Fruit fly (Drosophila melanogaster): ENCODE results near the gene CG43074.

CG43074 gene

DNA sequence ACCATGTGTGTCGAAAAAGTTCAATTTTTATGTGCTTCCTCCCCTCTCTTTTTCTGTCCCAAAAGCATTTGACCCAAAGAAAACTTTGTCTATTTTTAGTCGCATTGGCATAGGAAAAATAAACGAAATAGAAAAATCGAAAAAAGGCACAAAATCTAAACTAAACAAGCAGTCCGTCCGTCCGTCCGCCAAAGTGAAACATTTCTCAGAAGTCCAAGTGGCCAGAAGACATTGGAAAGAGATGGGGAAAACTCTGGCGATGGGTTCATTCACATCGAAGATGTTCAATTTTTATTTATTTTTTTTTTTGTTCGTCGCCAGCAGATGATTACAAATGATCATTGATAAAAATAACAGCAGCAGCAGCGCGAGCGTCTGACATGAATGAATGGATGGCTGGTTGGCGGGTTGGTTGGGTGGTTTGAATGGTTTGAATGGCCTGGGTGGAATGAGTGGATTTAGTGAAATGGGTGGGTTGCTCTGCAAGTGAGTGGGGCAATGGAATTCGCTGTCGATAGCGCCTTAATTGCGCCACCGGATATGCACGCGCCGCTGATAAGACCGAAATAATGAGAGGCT, 36.4 kb downstream of the CG43074 start (continued):
- TF ChIP-seq Nf-YC (tag; optimal IDR thresholded peaks at IDR 0.05) (no peak), CG6813 (GFP tag; optimal IDR thresholded peaks at IDR 0.05) (no peak), CG12942 (GFP tag; optimal IDR thresholded peaks at IDR 0.05) (no peak), CG12071 (GFP tag; optimal IDR thresholded peaks at IDR 0.05) (no peak), CG10267 (tag; optimal IDR thresholded peaks at IDR 0.05) (no peak), emc (GFP tag; optimal IDR thresholded peaks at IDR 0.05) (no peak), chinmo (GFP tag; IDR thresholded peaks at IDR 0.05; ENCODE audit: partially characterized antibody) (peak; percentile 63; the same call in 1 of the 4 replicates), scrt (GFP tag; optimal IDR thresholded peaks at IDR 0.05) (no peak), Meics (GFP tag; optimal IDR thresholded peaks at IDR 0.05) (no peak), grau (tag; optimal IDR thresholded peaks at IDR 0.05) (no peak), Hand (GFP tag; optimal IDR thresholded peaks at IDR 0.05) (no peak), Dfd (GFP tag; optimal IDR thresholded peaks at IDR 0.05) (no peak), sqz (GFP tag; optimal IDR thresholded peaks at IDR 0.05) (peak; percentile 25), Hr51 (GFP tag; optimal IDR thresholded peaks at IDR 0.05) (no peak), CG34224 (GFP tag; IDR thresholded peaks at IDR 0.05; ENCODE audit: partially characterized antibody) (no peak), Lim3 (GFP tag; IDR thresholded peaks at IDR 0.05) (no peak), nerfin-1 (tag; optimal IDR thresholded peaks at IDR 0.05) (no peak), CG7372 (GFP tag; IDR thresholded peaks at IDR 0.05) (no peak), nau (GFP tag; optimal IDR thresholded peaks at IDR 0.05) (no peak), CG15696 (tag; optimal IDR thresholded peaks at IDR 0.05) (no peak), sr (GFP tag; IDR thresholded peaks at IDR 0.05) (peak; percentile 39; the same call in 1 of the 3 replicates), pnt (GFP tag; optimal IDR thresholded peaks at IDR 0.05) (no peak), CG4854 (GFP tag; optimal IDR thresholded peaks at IDR 0.05) (no peak), ERR (GFP tag; optimal IDR thresholded peaks at IDR 0.05) (no peak), Mad (GFP tag; optimal IDR thresholded peaks at IDR 0.05) (no peak), sima (GFP tag; optimal IDR thresholded peaks at IDR 0.05) (no peak), Max (GFP tag; optimal IDR thresholded peaks at IDR 0.05) (no peak), Hmx (GFP tag; optimal IDR thresholded peaks at IDR 0.05) (no peak), CG6791 (GFP tag; IDR thresholded peaks at IDR 0.05; ENCODE audit: partially characterized antibody) (no peak), ewg (GFP tag; optimal IDR thresholded peaks at IDR 0.05) (no peak), CG8478 (optimal IDR thresholded peaks at IDR 0.05) (no peak), luna (GFP tag; optimal IDR thresholded peaks at IDR 0.05) (no peak), Xrp1 (GFP tag; IDR thresholded peaks at IDR 0.05) (no peak), ranshi (GFP tag; IDR thresholded peaks at IDR 0.05) (no peak), Hr39 (optimal IDR thresholded peaks at IDR 0.05) (no peak), CG3407 (GFP tag; optimal IDR thresholded peaks at IDR 0.05) (no peak), Eip74EF (GFP tag; optimal IDR thresholded peaks at IDR 0.05) (no peak), CG13775 (GFP tag; optimal IDR thresholded peaks at IDR 0.05) (no peak), CG12744 (GFP tag; optimal IDR thresholded peaks at IDR 0.05) (no peak), CG17361 (GFP tag; IDR thresholded peaks at IDR 0.05) (no peak), CG12299 (tag; optimal IDR thresholded peaks at IDR 0.05) (no peak), odd (GFP tag; optimal IDR thresholded peaks at IDR 0.05) (peak; percentile 1), E2f2 (GFP tag; IDR thresholded peaks at IDR 0.05) (no peak), CG8281 (tag; optimal IDR thresholded peaks at IDR 0.05) (peak; percentile 25), Abd-B (GFP tag; optimal IDR thresholded peaks at IDR 0.05) (no peak), CG10543 (GFP tag; optimal IDR thresholded peaks at IDR 0.05) (peak; percentile 2)
